Worm (Caenorhabditis elegans) whole organism, L2 larva: ENCODE data around the gene srt-56.

Source experiments
- C34F6.9 ChIP-seq: fragments of 150-350 bp; optimal IDR thresholded peaks from 2 replicates; lab custom pipeline; 2014; ENCODE audit warnings: missing biosample characterization, missing genetic modification characterization
- F13H6.1 ChIP-seq: sonication (generic microtip); optimal IDR thresholded peaks from 2 replicates; lab custom pipeline; 2016; ENCODE audit warnings: missing genetic modification characterization, missing compliant biosample characterization
- alr-1 ChIP-seq: fragments of 150-350 bp; optimal IDR thresholded peaks from 2 replicates; lab custom pipeline; 2014; ENCODE audit warnings: missing biosample characterization, missing genetic modification characterization
- aly-2 ChIP-seq: fragments of 150-350 bp; optimal IDR thresholded peaks from 2 replicates; lab custom pipeline; 2014; ENCODE audit warnings: missing biosample characterization, missing genetic modification characterization
- ama-1 ChIP-seq: fragments of 150-350 bp; optimal IDR thresholded peaks from 2 replicates; lab custom pipeline; 2018; ENCODE audit warnings: inconsistent platforms
- blmp-1 ChIP-seq: sonication (generic microtip); optimal IDR thresholded peaks from 2 replicates; lab custom pipeline; 2017; ENCODE audit warnings: missing genetic modification characterization, mild to moderate bottlenecking, missing compliant biosample characterization, antibody characterized with exemption, moderate library complexity; ENCODE audit not compliant: insufficient read depth
- ceh-16 ChIP-seq: fragments of 150-350 bp; optimal IDR thresholded peaks from 2 replicates; lab custom pipeline; 2014; ENCODE audit warnings: missing biosample characterization, missing genetic modification characterization
- egl-27 ChIP-seq: sonication (generic microtip); optimal IDR thresholded peaks from 3 replicates; lab custom pipeline; 2017; ENCODE audit warnings: missing biosample characterization, missing genetic modification reagents, missing genetic modification characterization
- elt-3 ChIP-seq: sonication (generic microtip); optimal IDR thresholded peaks from 2 replicates; lab custom pipeline; 2017; ENCODE audit warnings: missing biosample characterization, missing genetic modification characterization
- fos-1 ChIP-seq: fragments of 150-350 bp; optimal IDR thresholded peaks from 2 replicates; lab custom pipeline; 2014; ENCODE audit warnings: missing biosample characterization, missing genetic modification characterization
- gmeb-1 ChIP-seq: fragments of 150-350 bp; optimal IDR thresholded peaks from 2 replicates; lab custom pipeline; 2014; ENCODE audit warnings: missing biosample characterization, missing genetic modification characterization
- lin-11 ChIP-seq: fragments of 150-350 bp; sonication (generic microtip); optimal IDR thresholded peaks from 2 replicates; lab custom pipeline; 2014; ENCODE audit warnings: missing biosample characterization, missing genetic modification characterization, inconsistent platforms, mixed read lengths
- lin-13 ChIP-seq: fragments of 150-350 bp; optimal IDR thresholded peaks from 2 replicates; lab custom pipeline; 2014; ENCODE audit warnings: missing biosample characterization, missing genetic modification reagents, missing genetic modification characterization
- lsy-2 ChIP-seq, 2 experiments: fragments of 150-350 bp in 1 of 2; sonication (generic microtip) in 1 of 2; optimal IDR thresholded peaks; 2 replicates each; lab custom pipeline; 2014 to 2017; ENCODE audit warnings: missing biosample characterization in 2 of 2, missing genetic modification characterization in 2 of 2
- mab-5 ChIP-seq: fragments of 150-350 bp; optimal IDR thresholded peaks from 2 replicates; lab custom pipeline; 2014; ENCODE audit warnings: missing biosample characterization, missing genetic modification characterization
- mbf-1 ChIP-seq: sonication (generic microtip); optimal IDR thresholded peaks from 2 replicates; lab custom pipeline; 2017; ENCODE audit warnings: missing biosample characterization, missing genetic modification characterization
- mdl-1 ChIP-seq, 2 experiments: fragments of 150-350 bp in 1 of 2; sonication (generic microtip) in 1 of 2; optimal IDR thresholded peaks; 2 replicates each; lab custom pipeline; 2017; ENCODE audit warnings: missing biosample characterization in 2 of 2, missing genetic modification characterization in 2 of 2
- nhr-11 ChIP-seq: fragments of 150-350 bp; optimal IDR thresholded peaks from 2 replicates; lab custom pipeline; 2014; ENCODE audit warnings: missing biosample characterization, missing genetic modification characterization
- nhr-129 ChIP-seq: fragments of 150-350 bp; optimal IDR thresholded peaks from 2 replicates; lab custom pipeline; 2014; ENCODE audit warnings: missing biosample characterization, missing genetic modification characterization
- nhr-21 ChIP-seq: fragments of 150-350 bp; optimal IDR thresholded peaks from 2 replicates; lab custom pipeline; 2014; ENCODE audit warnings: missing biosample characterization, missing genetic modification characterization
- nhr-23 ChIP-seq: fragments of 150-350 bp; optimal IDR thresholded peaks from 2 replicates; lab custom pipeline; 2014; ENCODE audit warnings: missing biosample characterization, missing genetic modification reagents, missing genetic modification characterization
- nhr-237 ChIP-seq: fragments of 150-350 bp; optimal IDR thresholded peaks from 2 replicates; lab custom pipeline; 2014; ENCODE audit warnings: missing biosample characterization, missing genetic modification characterization
- nhr-6 ChIP-seq: fragments of 150-350 bp; optimal IDR thresholded peaks from 2 replicates; lab custom pipeline; 2014; ENCODE audit warnings: missing biosample characterization, missing genetic modification characterization
- nhr-77 ChIP-seq: fragments of 150-350 bp; optimal IDR thresholded peaks from 2 replicates; lab custom pipeline; 2014; ENCODE audit warnings: missing biosample characterization, missing genetic modification characterization
- peb-1 ChIP-seq: fragments of 150-350 bp; optimal IDR thresholded peaks from 2 replicates; lab custom pipeline; 2014; ENCODE audit warnings: missing biosample characterization, missing genetic modification characterization
- sem-4 ChIP-seq: fragments of 150-350 bp; optimal IDR thresholded peaks from 2 replicates; lab custom pipeline; 2014; ENCODE audit warnings: missing biosample characterization, missing genetic modification reagents, missing genetic modification characterization
- skn-1 ChIP-seq: sonication (generic microtip); optimal IDR thresholded peaks from 2 replicates; lab custom pipeline; 2017; ENCODE audit warnings: missing biosample characterization, missing genetic modification characterization
- sma-9 ChIP-seq, 2 experiments: fragments of 150-350 bp in 1 of 2; sonication (generic microtip) in 1 of 2; optimal IDR thresholded peaks; 2 replicates each; lab custom pipeline; 2014 to 2016; ENCODE audit warnings: missing genetic modification characterization in 2 of 2, mild to moderate bottlenecking in 1 of 2, missing biosample characterization in 1 of 2, missing compliant biosample characterization in 1 of 2, missing genetic modification reagents in 1 of 2, moderate library complexity in 1 of 2
- snpc-4 ChIP-seq: fragments of 150-350 bp; optimal IDR thresholded peaks from 2 replicates; lab custom pipeline; 2014; ENCODE audit warnings: missing biosample characterization, missing genetic modification characterization
- unc-39 ChIP-seq: fragments of 150-350 bp; optimal IDR thresholded peaks from 2 replicates; lab custom pipeline; 2014; ENCODE audit warnings: missing biosample characterization, missing genetic modification characterization
- unc-55 ChIP-seq: fragments of 150-350 bp; sonication (generic microtip); optimal IDR thresholded peaks from 3 replicates; lab custom pipeline; 2014; ENCODE audit warnings: missing biosample characterization, missing genetic modification reagents, missing genetic modification characterization
- unc-62 ChIP-seq: fragments of 150-350 bp; optimal IDR thresholded peaks from 2 replicates; lab custom pipeline; 2014; ENCODE audit warnings: missing biosample characterization, missing genetic modification reagents, missing genetic modification characterization
- zag-1 ChIP-seq: fragments of 150-350 bp; optimal IDR thresholded peaks from 2 replicates; lab custom pipeline; 2014; ENCODE audit warnings: missing biosample characterization, missing genetic modification characterization
- ztf-1 ChIP-seq: fragments of 200-800 bp; sonication (Bioruptor generic); conservative IDR thresholded peaks from 2 replicates; pipeline ENCODE4 v1.3.6; 2022; ENCODE audit warnings: missing genetic modification characterization, missing compliant biosample characterization
- ztf-11 ChIP-seq: sonication (generic microtip); optimal IDR thresholded peaks from 2 replicates; lab custom pipeline; 2017; ENCODE audit warnings: missing biosample characterization, missing genetic modification characterization
- ztf-4 ChIP-seq: fragments of 150-350 bp; optimal IDR thresholded peaks from 2 replicates; lab custom pipeline; 2014; ENCODE audit warnings: missing biosample characterization, missing genetic modification characterization

The srt-56 gene

ce11 chrV:3088768-3089167 lies 32.9 kb downstream of the srt-56 start, which contains the start of gene acs-21:
Gene acs-21, plus strand, starts transcription at chrV:3089068.
- no peak for TF ChIP-seq elt-3 (tag; lab: Kevin White, UChicago)
- no peak for TF ChIP-seq ztf-4 (tag; lab: Kevin White, UChicago)
- no peak for TF ChIP-seq F13H6.1 (tag; lab: Kevin White, UChicago)
- TF ChIP-seq mbf-1 (tag; lab: Kevin White, UChicago): no peak
- TF ChIP-seq lin-11 (tag; lab: Kevin White, UChicago): no peak
- no peak for TF ChIP-seq nhr-11
- no peak for TF ChIP-seq ztf-11 (tag; lab: Kevin White, UChicago)

ce11 chrV:3086260-3086659 lies 35.4 kb downstream of the srt-56 start, which contains the start of gene srt-8:
Gene srt-8, plus strand, starts transcription at chrV:3086560.
- no peak for TF ChIP-seq ztf-11 (tag; lab: Kevin White, UChicago)
- TF ChIP-seq F13H6.1 (tag; lab: Kevin White, UChicago): no peak
- no peak for TF ChIP-seq mdl-1 (tag; optimal IDR thresholded peaks at IDR 0.05; lab: Kevin White, UChicago)
- no peak for TF ChIP-seq aly-2
- no peak for TF ChIP-seq ama-1

- no peak for TF ChIP-seq zag-1 (tag; lab: Kevin White, UChicago)
- TF ChIP-seq fos-1 (tag; lab: Kevin White, UChicago): no peak
- TF ChIP-seq sem-4 (tag; lab: Kevin White, UChicago): no peak
- TF ChIP-seq ztf-1 (GFP tag; lab: Robert Waterston, UW): no peak
- TF ChIP-seq nhr-237 (tag; lab: Kevin White, UChicago): no peak
- TF ChIP-seq unc-62 (GFP tag; lab: Kevin White, UChicago): no peak
- no peak for TF ChIP-seq peb-1 (tag; lab: Kevin White, UChicago)
- no peak for TF ChIP-seq lin-13 (GFP tag; lab: Kevin White, UChicago)
- TF ChIP-seq mab-5 (tag; lab: Kevin White, UChicago): no peak
- TF ChIP-seq alr-1 (tag; lab: Kevin White, UChicago): no peak
- TF ChIP-seq mdl-1 (tag; optimal IDR thresholded peaks at IDR 0.05; lab: Kevin White, UChicago): no peak
- TF ChIP-seq lsy-2 (tag; optimal IDR thresholded peaks at IDR 0.05; lab: Kevin White, UChicago): no peak
- TF ChIP-seq sma-9 (GFP tag; optimal IDR thresholded peaks at IDR 0.05; lab: Kevin White, UChicago): no peak
- no peak for TF ChIP-seq sma-9 (tag; optimal IDR thresholded peaks at IDR 0.05; lab: Kevin White, UChicago)
- TF ChIP-seq blmp-1: no peak
- TF ChIP-seq aly-2: no peak
- no peak for TF ChIP-seq nhr-129
- no peak for TF ChIP-seq nhr-6
- TF ChIP-seq unc-55: no peak
- no peak for TF ChIP-seq nhr-21
Observed at ce11 chrV:3081471-3081870, 40.2 kb downstream of the srt-56 start, which contains the start of gene srt-7. Gene srt-7, plus strand, starts transcription at chrV:3081771.

ce11 chrV:3080792-3081191 lies 40.9 kb downstream of the srt-56 start, which contains the start of gene srt-5:
Gene srt-5, minus strand, starts transcription at chrV:3080892.
- TF ChIP-seq egl-27 (tag; lab: Kevin White, UChicago): no peak
- TF ChIP-seq elt-3 (tag; lab: Kevin White, UChicago): no peak

ce11 chrV:3071548-3071947 lies 50.1 kb downstream of the srt-56 start, which contains the start of gene C50H11.13:
Gene C50H11.13, minus strand, starts transcription at chrV:3071648.
- TF ChIP-seq C34F6.9 (tag; lab: Kevin White, UChicago): no peak
- TF ChIP-seq nhr-23 (tag; lab: Kevin White, UChicago): no peak
- TF ChIP-seq unc-55: no peak
- no peak for TF ChIP-seq egl-27 (tag; lab: Kevin White, UChicago)
- TF ChIP-seq nhr-77 (tag; lab: Kevin White, UChicago): no peak
- no peak for TF ChIP-seq sem-4 (tag; lab: Kevin White, UChicago)
- no peak for TF ChIP-seq unc-39 (tag; lab: Kevin White, UChicago)
- no peak for TF ChIP-seq skn-1 (tag; lab: Kevin White, UChicago)
- no peak for TF ChIP-seq gmeb-1 (tag; lab: Kevin White, UChicago)
- no peak for TF ChIP-seq ztf-1 (GFP tag; lab: Robert Waterston, UW)
- TF ChIP-seq ama-1: no peak
- TF ChIP-seq lsy-2 (tag; optimal IDR thresholded peaks at IDR 0.05; lab: Kevin White, UChicago): no peak
- no peak for TF ChIP-seq ceh-16 (tag; lab: Kevin White, UChicago)
- TF ChIP-seq snpc-4: no peak
- no peak for TF ChIP-seq aly-2
- no peak for TF ChIP-seq mdl-1 (tag; optimal IDR thresholded peaks at IDR 0.05; lab: Kevin White, UChicago)
